Worm (Caenorhabditis elegans): ENCODE results near the gene sre-39.

The sre-39 gene

DNA sequence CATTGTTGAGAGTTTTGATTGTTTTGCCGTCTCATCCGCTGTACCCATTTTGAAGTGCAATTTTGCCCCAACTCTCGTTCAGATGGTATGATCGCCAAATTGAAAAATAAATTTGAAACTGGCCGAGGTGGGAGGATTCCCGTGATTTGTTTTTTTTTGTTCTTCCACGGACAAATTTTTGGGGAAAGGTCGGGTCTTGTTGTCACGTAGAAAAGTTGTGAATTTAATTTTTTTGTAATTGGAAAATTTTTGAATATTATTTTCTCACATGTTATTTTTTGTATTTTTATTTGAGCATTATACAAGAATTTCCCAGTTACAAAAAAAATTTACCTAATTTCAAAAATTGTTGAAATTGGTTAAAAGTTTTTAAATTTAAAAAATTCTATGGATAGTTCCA lies 15.3 kb upstream of the sre-39 start, which contains the start of gene T05A7.6 (continued):
- no peak for TF ChIP-seq xnd-1 (tag; optimal IDR thresholded peaks at IDR 0.05)

- TF ChIP-seq athp-1 (tag; optimal IDR thresholded peaks at IDR 0.05) (no peak), ccch-3 (GFP tag; optimal IDR thresholded peaks at IDR 0.05) (no peak), die-1 (tag; optimal IDR thresholded peaks at IDR 0.05) (peak; percentile 7), egl-44 (GFP tag; IDR thresholded peaks at IDR 0.05) (0 out of 2 replicates have a peak, but pooled peaks have one; percentile 33), nhr-80 (tag; optimal IDR thresholded peaks at IDR 0.05) (peak; percentile 77), ceh-40 (GFP tag; IDR thresholded peaks at IDR 0.05) (no peak), attf-3 (GFP tag; conservative IDR thresholded peaks at IDR 0.05) (0 out of 2 replicates have a peak, but pooled peaks have one; percentile 25), madf-3 (GFP tag; IDR thresholded peaks at IDR 0.05) (0 out of 2 replicates have a peak, but pooled peaks have one; percentile 29), ztf-22 (GFP tag; optimal IDR thresholded peaks at IDR 0.05) (no peak), attf-5 (GFP tag; optimal IDR thresholded peaks at IDR 0.05) (peak; percentile 70), zfh-2 (GFP tag; conservative IDR thresholded peaks at IDR 0.05) (0 out of 2 replicates have a peak, but pooled peaks have one; percentile 31), dox-1 (GFP tag; IDR thresholded peaks at IDR 0.05) (peak; percentile 66), mcd-1 (GFP tag; IDR thresholded peaks at IDR 0.05) (0 out of 2 replicates have a peak, but pooled peaks have one; percentile 33)
Observed at ce11 chrII:4672584-4673110, 14.4 kb upstream of the sre-39 start, which contains the start of the genes clec-140 and hmg-11. Gene clec-140 (plus strand): TSS chrII:4673060. Gene hmg-11 (plus strand): TSS chrII:4673085.

DNA sequence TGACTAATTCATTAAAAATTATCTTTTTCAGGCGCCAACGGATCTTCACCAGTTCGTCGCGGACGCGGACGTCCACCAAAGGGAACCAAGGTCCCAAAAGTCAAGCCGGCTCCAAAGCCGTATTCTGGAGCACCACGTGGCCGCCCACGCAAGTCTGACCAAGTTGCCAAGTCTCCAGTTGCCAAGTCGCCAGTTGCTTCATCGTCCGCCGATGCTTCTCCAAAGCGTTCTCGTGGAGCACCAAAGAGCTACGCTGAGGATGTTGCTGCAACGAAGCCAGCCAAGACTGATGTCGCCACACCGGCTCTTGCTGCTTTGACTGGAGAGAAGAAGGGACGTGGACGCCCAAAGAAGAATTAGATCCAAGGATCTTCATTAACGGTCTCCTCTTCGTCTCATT lies 13.8 kb upstream of the sre-39 start:
- TF ChIP-seq zfh-2 (GFP tag; conservative IDR thresholded peaks at IDR 0.05) = peak; percentile 64
- no peak for TF ChIP-seq lsl-1 (GFP tag; optimal IDR thresholded peaks at IDR 0.05)

DNA sequence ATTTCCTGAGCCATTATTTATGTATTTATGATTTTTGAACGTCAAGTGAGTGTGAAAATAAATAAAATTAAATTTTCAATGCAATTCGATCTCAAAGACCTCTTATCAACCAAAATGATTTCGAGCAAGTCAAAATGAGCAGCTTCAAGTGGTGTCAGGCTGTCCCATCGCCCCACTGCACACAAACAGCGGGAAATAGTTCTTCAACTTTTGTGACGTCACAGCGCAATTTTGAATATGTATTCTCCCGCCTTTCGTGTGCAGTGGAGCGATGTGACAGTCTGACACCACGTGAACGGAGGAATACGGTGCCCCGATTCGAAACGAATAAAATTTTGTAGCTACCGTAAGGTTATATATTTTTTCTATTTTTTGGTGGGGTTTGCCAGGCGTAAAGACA lies 13.4 kb upstream of the sre-39 start:
- TF ChIP-seq Y67H2A.10 (GFP tag; conservative IDR thresholded peaks at IDR 0.05) = no peak
- TF ChIP-seq mcd-1 (GFP tag; IDR thresholded peaks at IDR 0.05) = no peak
- TF ChIP-seq dpff-1 (tag; optimal IDR thresholded peaks at IDR 0.05) = no peak
- TF ChIP-seq hlh-26 (GFP tag; conservative IDR thresholded peaks at IDR 0.05) = no peak
- TF ChIP-seq Y79H2A.3 (GFP tag; conservative IDR thresholded peaks at IDR 0.05) = no peak
- no peak for TF ChIP-seq lin-54 (GFP tag; optimal IDR thresholded peaks at IDR 0.05)
- TF ChIP-seq C17E4.6 (GFP tag; IDR thresholded peaks at IDR 0.05) = no peak
- no peak for TF ChIP-seq ceh-91 (GFP tag; IDR thresholded peaks at IDR 0.05)
- TF ChIP-seq F39B2.1 (GFP tag; IDR thresholded peaks at IDR 0.05) = no peak
- no peak for TF ChIP-seq F49E8.2 (tag; optimal IDR thresholded peaks at IDR 0.05; ENCODE audit: insufficient read depth)

- TF ChIP-seq F52B5.7 (tag; optimal IDR thresholded peaks at IDR 0.05) (no peak), let-526 (GFP tag; IDR thresholded peaks at IDR 0.05) (no peak), nfyb-1 (GFP tag; IDR thresholded peaks at IDR 0.05) (no peak), ccch-3 (GFP tag; optimal IDR thresholded peaks at IDR 0.05) (no peak), lsl-1 (GFP tag; optimal IDR thresholded peaks at IDR 0.05) (no peak), nhr-80 (tag; optimal IDR thresholded peaks at IDR 0.05) (peak; percentile 74), ceh-58 (GFP tag; IDR thresholded peaks at IDR 0.05) (no peak)
Observed at ce11 chrII:4674188-4674587, 12.9 kb upstream of the sre-39 start.

DNA sequence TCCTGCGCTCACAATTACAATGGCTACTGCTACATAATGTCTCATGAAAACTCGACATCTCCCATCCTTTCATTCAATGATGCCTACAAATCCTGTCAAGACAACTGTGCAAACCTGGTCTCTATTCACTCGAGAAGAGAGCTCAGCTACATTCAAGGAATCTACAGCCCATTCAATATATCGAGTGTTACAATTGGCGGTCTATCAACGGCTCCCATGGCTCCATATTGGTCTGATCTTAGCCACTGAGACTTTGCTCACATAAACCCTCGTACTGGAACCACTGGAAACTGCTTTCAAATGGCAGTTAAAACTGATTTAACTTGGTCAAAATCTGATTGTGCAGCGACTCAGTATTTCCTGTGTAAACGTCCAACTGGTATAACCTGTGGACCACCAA lies 11.6 kb upstream of the sre-39 start, which contains the start of gene T05A7.3:
Gene T05A7.3 (plus strand): TSS at position 301 of the 400 bp plus-strand sequence.
- TF ChIP-seq ztf-3 (GFP tag; optimal IDR thresholded peaks at IDR 0.05) (no peak), nfya-1 (tag; optimal IDR thresholded peaks at IDR 0.05; ENCODE audit: borderline replicate concordance, insufficient read depth) (no peak), bed-1 (GFP tag; IDR thresholded peaks at IDR 0.05) (no peak), T07F8.4 (tag; optimal IDR thresholded peaks at IDR 0.05) (no peak), ztf-26 (tag; optimal IDR thresholded peaks at IDR 0.05) (no peak), ZK185.1 (tag; optimal IDR thresholded peaks at IDR 0.05; ENCODE audit: poor library complexity, severe bottlenecking) (no peak), mxl-1 (tag; optimal IDR thresholded peaks at IDR 0.05) (no peak), unc-130 (GFP tag; optimal IDR thresholded peaks at IDR 0.05) (no peak), nhr-90 (tag; optimal IDR thresholded peaks at IDR 0.05) (no peak), let-526 (GFP tag; IDR thresholded peaks at IDR 0.05) (no peak), ama-1 (optimal IDR thresholded peaks at IDR 0.05) (no peak), ama-1 (GFP tag; optimal IDR thresholded peaks at IDR 0.05) (no peak), ztf-6 (GFP tag; IDR thresholded peaks at IDR 0.05) (no peak), Y53G8AR.9 (GFP tag; conservative IDR thresholded peaks at IDR 0.05) (no peak), die-1 (tag; optimal IDR thresholded peaks at IDR 0.05) (no peak)
